Fruit fly (Drosophila melanogaster): ENCODE data around the gene zfh2.
A peak's percentile ranks its signal among the peaks of the same experiment; 100 is the strongest.

zfh2 gene

DNA sequence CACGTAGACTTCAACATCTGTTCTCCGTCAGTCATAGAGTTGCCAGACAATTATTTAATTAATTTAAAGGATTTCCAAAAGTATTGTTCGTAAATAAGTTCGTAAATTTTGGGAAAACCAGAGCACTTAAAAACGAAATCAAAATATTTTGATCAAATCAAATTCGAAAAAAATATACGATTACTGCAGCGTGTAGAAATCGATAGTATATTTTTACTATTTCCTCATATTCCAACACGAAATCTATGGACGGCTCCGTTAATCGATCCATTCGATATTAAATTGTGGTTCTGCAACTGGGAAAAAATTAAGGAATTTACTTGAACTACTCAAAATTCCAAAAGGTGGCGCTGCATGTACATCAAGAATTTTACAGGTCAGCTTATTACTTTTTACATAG, 15.2 kb upstream of the zfh2 start (continued):
- TF ChIP-seq net (GFP tag; optimal IDR thresholded peaks at IDR 0.05) = no peak
- TF ChIP-seq salr (GFP tag; optimal IDR thresholded peaks at IDR 0.05) = no peak
- TF ChIP-seq CG10631 (GFP tag; optimal IDR thresholded peaks at IDR 0.05) = peak; percentile 32
- TF ChIP-seq CG8632 (GFP tag; optimal IDR thresholded peaks at IDR 0.05) = no peak
- TF ChIP-seq acj6 (GFP tag; optimal IDR thresholded peaks at IDR 0.05) = peak; percentile 29
- TF ChIP-seq Ets21C (GFP tag; optimal IDR thresholded peaks at IDR 0.05) = no peak
- TF ChIP-seq Gug (GFP tag; IDR thresholded peaks at IDR 0.05) = no peak
- TF ChIP-seq vri (GFP tag; optimal IDR thresholded peaks at IDR 0.05) = peak; percentile 11
- TF ChIP-seq Eip78C (GFP tag) = peak; percentile 74
- TF ChIP-seq Eip75B (GFP tag; optimal IDR thresholded peaks at IDR 0.05) = peak; percentile 19
- TF ChIP-seq Smox (GFP tag; optimal IDR thresholded peaks at IDR 0.05) = peak; percentile 53
- TF ChIP-seq CG34406 (GFP tag; optimal IDR thresholded peaks at IDR 0.05) = no peak
- TF ChIP-seq Sox15 (GFP tag; optimal IDR thresholded peaks at IDR 0.05) = no peak
- TF ChIP-seq CG6808 (GFP tag; optimal IDR thresholded peaks at IDR 0.05) = no peak
- TF ChIP-seq dac (GFP tag; optimal IDR thresholded peaks at IDR 0.05) = no peak
- no peak for TF ChIP-seq CG6163 (GFP tag; IDR thresholded peaks at IDR 0.05)
- TF ChIP-seq CG4318 (GFP tag; optimal IDR thresholded peaks at IDR 0.05) = no peak

DNA sequence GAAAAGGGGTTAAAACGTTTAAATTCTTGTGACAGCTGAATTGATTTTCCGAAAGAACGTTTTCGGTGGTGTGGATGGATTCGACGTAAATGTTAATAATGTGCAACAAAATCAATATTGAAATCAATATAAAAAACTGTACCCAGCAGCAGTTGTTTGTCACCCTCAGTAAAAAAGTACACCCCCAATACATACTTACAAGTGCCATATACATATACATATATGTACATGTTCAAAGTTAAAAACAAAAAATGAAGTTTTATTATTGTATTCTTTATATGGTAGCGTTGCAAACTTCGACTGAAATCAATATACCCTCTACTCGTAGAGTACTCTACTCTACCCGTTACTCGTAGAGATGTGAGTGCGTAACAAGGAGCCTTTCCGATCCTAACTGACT, 14.1 kb upstream of the zfh2 start:
- TF ChIP-seq CG4318 (GFP tag; optimal IDR thresholded peaks at IDR 0.05) (no peak), Eip78C (GFP tag) (peak; percentile 57), cyc (GFP tag; optimal IDR thresholded peaks at IDR 0.05) (no peak), svp (GFP tag) (peak; percentile 42)

DNA sequence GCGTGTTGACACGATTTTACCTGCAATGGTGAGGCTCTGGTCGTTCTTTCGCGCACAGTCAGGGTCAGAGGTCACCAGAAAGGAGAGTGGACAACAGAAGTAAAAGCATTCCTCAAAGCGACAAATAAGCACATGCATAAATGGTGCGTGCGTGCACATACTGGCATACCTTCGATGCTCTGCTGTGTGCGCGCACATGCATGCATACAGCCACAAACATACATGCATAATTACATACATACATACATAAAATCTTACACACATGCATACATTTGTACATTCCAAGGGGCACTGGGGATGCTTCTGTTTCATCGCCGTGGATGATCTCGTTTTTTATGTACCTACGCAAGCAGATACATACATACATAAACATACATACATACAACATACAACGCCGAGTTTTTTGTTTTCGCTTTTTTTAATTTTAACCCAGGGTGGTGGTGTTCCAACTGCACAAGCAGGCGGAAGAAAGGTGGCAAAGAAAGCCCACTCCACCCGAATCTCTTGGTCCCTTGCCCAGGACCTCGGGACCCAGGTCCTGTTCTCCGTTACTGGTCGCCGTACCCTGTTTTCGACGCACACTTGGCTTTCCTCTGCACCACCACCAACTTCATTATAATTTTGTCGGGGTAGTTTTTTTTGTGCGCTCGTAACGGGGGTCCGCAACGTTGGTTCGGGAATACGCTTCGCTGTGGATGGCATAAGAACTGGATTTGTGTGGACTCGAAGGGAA, 12.6 kb upstream of the zfh2 start, which contains the start of gene Asator:
Asator (minus strand) TSS at position 167 of the 733 bp plus-strand sequence.
- TF ChIP-seq net (GFP tag; optimal IDR thresholded peaks at IDR 0.05) (peak; percentile 40), Smox (GFP tag; optimal IDR thresholded peaks at IDR 0.05) (peak; percentile 67), dac (GFP tag; optimal IDR thresholded peaks at IDR 0.05) (no peak), OdsH (GFP tag; optimal IDR thresholded peaks at IDR 0.05) (peak; percentile 61), CG7368 (GFP tag; optimal IDR thresholded peaks at IDR 0.05) (peak; percentile 44), CG34406 (GFP tag; optimal IDR thresholded peaks at IDR 0.05) (peak; percentile 54), pdm3 (GFP tag; optimal IDR thresholded peaks at IDR 0.05) (peak; percentile 63), Eip93F (GFP tag; optimal IDR thresholded peaks at IDR 0.05) (no peak), esn (GFP tag; optimal IDR thresholded peaks at IDR 0.05) (peak; percentile 64), cyc (GFP tag; optimal IDR thresholded peaks at IDR 0.05) (peak; percentile 70), CG11762 (GFP tag; optimal IDR thresholded peaks at IDR 0.05; ENCODE audit: insufficient read depth) (no peak), CG3919 (GFP tag; optimal IDR thresholded peaks at IDR 0.05) (no peak), dsx (GFP tag; optimal IDR thresholded peaks at IDR 0.05; ENCODE audit: poor library complexity, severe bottlenecking) (peak; percentile 51), CG3032 (tag; optimal IDR thresholded peaks at IDR 0.05) (peak; percentile 57), Hr4 (GFP tag; optimal IDR thresholded peaks at IDR 0.05) (no peak), CG6854 (GFP tag; optimal IDR thresholded peaks at IDR 0.05) (peak; percentile 28), CG31627 (GFP tag; optimal IDR thresholded peaks at IDR 0.05) (peak; percentile 67), CG6808 (GFP tag; optimal IDR thresholded peaks at IDR 0.05) (peak; percentile 69), Sox15 (GFP tag; optimal IDR thresholded peaks at IDR 0.05) (no peak), CG10631 (GFP tag; optimal IDR thresholded peaks at IDR 0.05) (peak; percentile 44), Ets96B (tag; optimal IDR thresholded peaks at IDR 0.05) (peak; percentile 53), Gug (GFP tag; IDR thresholded peaks at IDR 0.05) (no peak), Hr38 (GFP tag; optimal IDR thresholded peaks at IDR 0.05) (no peak), Ets21C (GFP tag; optimal IDR thresholded peaks at IDR 0.05) (peak; percentile 50), svp (GFP tag) (peak; percentile 84), CG15336 (GFP tag; IDR thresholded peaks at IDR 0.05) (no peak; the same call in 1 of the 2 replicates), fd85E (GFP tag; optimal IDR thresholded peaks at IDR 0.05) (no peak), Lpt (GFP tag; optimal IDR thresholded peaks at IDR 0.05) (no peak), Sox14 (GFP tag; optimal IDR thresholded peaks at IDR 0.05) (peak; percentile 49), Eip78C (GFP tag) (peak; percentile 90), topi (GFP tag; optimal IDR thresholded peaks at IDR 0.05) (peak; percentile 65), CG4318 (GFP tag; optimal IDR thresholded peaks at IDR 0.05) (no peak), lz (GFP tag; optimal IDR thresholded peaks at IDR 0.05) (peak; percentile 65), CG6163 (GFP tag; IDR thresholded peaks at IDR 0.05) (no peak), CG8632 (GFP tag; optimal IDR thresholded peaks at IDR 0.05) (peak; percentile 31), Hr39 (GFP tag; optimal IDR thresholded peaks at IDR 0.05) (peak; percentile 67), CG6792 (GFP tag; optimal IDR thresholded peaks at IDR 0.05) (peak; percentile 43), Sox102F (GFP tag; optimal IDR thresholded peaks at IDR 0.05) (peak; percentile 70), CG8319 (GFP tag; optimal IDR thresholded peaks at IDR 0.05) (peak; percentile 35), vri (GFP tag; optimal IDR thresholded peaks at IDR 0.05) (peak; percentile 60), salr (GFP tag; optimal IDR thresholded peaks at IDR 0.05) (peak in 1 of 2 experiments; percentile 9), CG8119 (GFP tag; IDR thresholded peaks at IDR 0.05) (no peak)

Measured in whole organism, prepupa.